Fruit fly (Drosophila melanogaster) whole organism, embryonic: ENCODE results near the gene CG34384.

ENCODE experiments used
- Adf1 ChIP-seq: fragments of 200-800 bp; sonication (Bioruptor generic); IDR thresholded peaks from 2 replicates; pipeline ENCODE4 v1.3.6; 2022; ENCODE audit warnings: missing biosample characterization, missing genetic modification characterization
- Atf3 ChIP-seq: fragments of 200-800 bp; sonication (Bioruptor generic); optimal IDR thresholded peaks from 3 replicates; lab custom pipeline; 2016; ENCODE audit warnings: missing biosample characterization, missing genetic modification characterization
- Bteb2 ChIP-seq: fragments of 200-800 bp; sonication (Bioruptor generic); optimal IDR thresholded peaks from 2 replicates; lab custom pipeline; 2016; ENCODE audit warnings: missing biosample characterization, missing genetic modification characterization
- CG10543 ChIP-seq: fragments of 200-800 bp; sonication (Bioruptor generic); optimal IDR thresholded peaks from 3 replicates; lab custom pipeline; 2017; ENCODE audit warnings: missing biosample characterization, mild to moderate bottlenecking, missing genetic modification characterization, moderate library complexity
- CG10565 ChIP-seq: fragments of 200-800 bp; sonication (Bioruptor generic); optimal IDR thresholded peaks from 3 replicates; lab custom pipeline; 2016; ENCODE audit warnings: missing biosample characterization, mild to moderate bottlenecking, missing genetic modification characterization
- CG11085 ChIP-seq: fragments of 200-800 bp; sonication (Bioruptor generic); IDR thresholded peaks from 2 replicates; pipeline ENCODE4 v1.3.6; 2022; ENCODE audit warnings: missing biosample characterization, missing genetic modification characterization
- CG12769 ChIP-seq: fragments of 200-800 bp; sonication (Bioruptor generic); optimal IDR thresholded peaks from 2 replicates; lab custom pipeline; 2019; ENCODE audit warnings: missing biosample characterization, mild to moderate bottlenecking, missing genetic modification characterization, moderate library complexity
- CG13287 ChIP-seq: fragments of 200-800 bp; sonication (Bioruptor generic); IDR thresholded peaks from 2 replicates; pipeline ENCODE4 v1.3.6; 2022; ENCODE audit warnings: missing biosample characterization, missing genetic modification characterization; ENCODE audit not compliant: partially characterized antibody
- CG13296 ChIP-seq: fragments of 200-800 bp; sonication (Bioruptor generic); optimal IDR thresholded peaks from 3 replicates; lab custom pipeline; 2018; ENCODE audit warnings: missing biosample characterization, mild to moderate bottlenecking, missing genetic modification characterization
- CG15269 ChIP-seq: fragments of 200-800 bp; sonication (Bioruptor generic); optimal IDR thresholded peaks from 2 replicates; lab custom pipeline; 2018; ENCODE audit warnings: missing biosample characterization, mild to moderate bottlenecking, missing genetic modification characterization, moderate library complexity
- CG15514 ChIP-seq: fragments of 200-800 bp; sonication (Bioruptor generic); optimal IDR thresholded peaks from 3 replicates; lab custom pipeline; 2017; ENCODE audit warnings: missing biosample characterization, missing genetic modification characterization, mild to moderate bottlenecking, moderate library complexity, missing genetic modification reagents
- CG16863 ChIP-seq: fragments of 200-800 bp; sonication (Bioruptor generic); optimal IDR thresholded peaks from 3 replicates; lab custom pipeline; 2016; ENCODE audit warnings: missing biosample characterization, missing genetic modification characterization
- CG18599 ChIP-seq: fragments of 200-800 bp; sonication (Bioruptor generic); optimal IDR thresholded peaks from 3 replicates; lab custom pipeline; 2017; ENCODE audit warnings: missing biosample characterization, missing genetic modification characterization, mild to moderate bottlenecking, moderate library complexity, missing genetic modification reagents
- CG18764 ChIP-seq: fragments of 200-800 bp; sonication (Bioruptor generic); optimal IDR thresholded peaks from 3 replicates; lab custom pipeline; 2016; ENCODE audit warnings: missing biosample characterization, missing genetic modification characterization
- CG3281 ChIP-seq: fragments of 200-800 bp; sonication (Bioruptor generic); optimal IDR thresholded peaks from 3 replicates; lab custom pipeline; 2017; ENCODE audit warnings: missing biosample characterization, mild to moderate bottlenecking, missing genetic modification characterization
- CG34376 ChIP-seq: fragments of 200-800 bp; sonication (Bioruptor generic); optimal IDR thresholded peaks from 2 replicates; lab custom pipeline; 2018; ENCODE audit warnings: missing biosample characterization, mild to moderate bottlenecking, missing genetic modification characterization
- CG34422 ChIP-seq: fragments of 200-800 bp; sonication (Bioruptor generic); IDR thresholded peaks from 3 replicates; pipeline ENCODE4 v1.3.6; 2022; ENCODE audit warnings: missing biosample characterization, missing genetic modification characterization
- CG43689 ChIP-seq: fragments of 200-800 bp; sonication (Bioruptor generic); IDR thresholded peaks from 2 replicates; pipeline ENCODE4 v1.3.6; 2022; ENCODE audit warnings: missing biosample characterization, missing genetic modification characterization
- CG6689 ChIP-seq: fragments of 200-800 bp; sonication (Bioruptor generic); IDR thresholded peaks from 2 replicates; pipeline ENCODE4 v1.3.6; 2022; ENCODE audit warnings: missing biosample characterization, missing genetic modification characterization
- CG8290 ChIP-seq, 3 experiments: fragments of 200-800 bp; sonication (Bioruptor generic); optimal IDR thresholded peaks; 2 replicates each; lab custom pipeline; 2016 to 2019; ENCODE audit warnings: missing biosample characterization in 3 of 3, missing genetic modification characterization in 3 of 3, mild to moderate bottlenecking in 2 of 3, moderate library complexity in 1 of 3
- CG8478 ChIP-seq: fragments of >200 bp; optimal IDR thresholded peaks from 2 replicates; lab custom pipeline; 2018
- Deaf1 ChIP-seq: fragments of 200-800 bp; optimal IDR thresholded peaks from 3 replicates; lab custom pipeline; 2019; ENCODE audit warnings: missing biosample characterization, mild to moderate bottlenecking, missing genetic modification characterization, moderate library complexity
- Fer1 ChIP-seq: fragments of 200-800 bp; sonication (Bioruptor generic); optimal IDR thresholded peaks from 2 replicates; lab custom pipeline; 2017; ENCODE audit warnings: missing biosample characterization, mild to moderate bottlenecking, missing genetic modification characterization
- GATAe ChIP-seq: fragments of 200-800 bp; sonication (Bioruptor generic); conservative IDR thresholded peaks from 2 replicates; pipeline ENCODE4 v1.3.6; 2022; ENCODE audit warnings: missing biosample characterization, missing genetic modification characterization
- HmgZ ChIP-seq: fragments of 200-800 bp; sonication (Bioruptor generic); optimal IDR thresholded peaks from 2 replicates; lab custom pipeline; 2018; ENCODE audit warnings: missing biosample characterization, mild to moderate bottlenecking, missing genetic modification characterization
- Jarid2 ChIP-seq: fragments of 200-800 bp; sonication (Bioruptor generic); optimal IDR thresholded peaks from 3 replicates; lab custom pipeline; 2017; ENCODE audit warnings: mild to moderate bottlenecking, missing biosample characterization, missing genetic modification reagents, missing genetic modification characterization
- Lim3 ChIP-seq: fragments of 200-800 bp; sonication (Bioruptor generic); IDR thresholded peaks from 2 replicates; pipeline ENCODE4 v1.3.6; 2022; ENCODE audit warnings: missing biosample characterization, missing genetic modification characterization
- Med ChIP-seq: fragments of 200-800 bp; sonication (Bioruptor generic); peaks from one replicate; lab custom pipeline; 2016; ENCODE audit warnings: missing biosample characterization, missing genetic modification characterization, mild to moderate bottlenecking, inconsistent platforms, moderate library complexity
- Meics ChIP-seq: fragments of 200-800 bp; sonication (Bioruptor generic); optimal IDR thresholded peaks from 2 replicates; lab custom pipeline; 2017; ENCODE audit warnings: missing biosample characterization, mild to moderate bottlenecking, missing genetic modification characterization
- Opbp ChIP-seq: fragments of 200-800 bp; sonication (Bioruptor generic); IDR thresholded peaks from 3 replicates; pipeline ENCODE4 v1.3.6; 2022; ENCODE audit warnings: missing biosample characterization, missing genetic modification characterization; ENCODE audit not compliant: partially characterized antibody
- PHDP ChIP-seq: fragments of 200-800 bp; sonication (Bioruptor generic); optimal IDR thresholded peaks from 3 replicates; lab custom pipeline; 2018; ENCODE audit warnings: missing biosample characterization, mild to moderate bottlenecking, missing genetic modification characterization, moderate library complexity
- Ssrp ChIP-seq: fragments of 200-800 bp; sonication (Bioruptor generic); optimal IDR thresholded peaks from 2 replicates; lab custom pipeline; 2018; ENCODE audit warnings: missing biosample characterization, mild to moderate bottlenecking, missing genetic modification characterization, moderate library complexity
- Tbp ChIP-seq: fragments of >200 bp; optimal IDR thresholded peaks from 2 replicates; lab custom pipeline; 2018; ENCODE audit warnings: missing biosample characterization, missing genetic modification characterization
- amos ChIP-seq: fragments of 200-800 bp; sonication (Bioruptor generic); IDR thresholded peaks from 2 replicates; pipeline ENCODE4 v1.3.6; 2022; ENCODE audit warnings: missing biosample characterization, missing genetic modification characterization; ENCODE audit not compliant: partially characterized antibody
- br ChIP-seq: fragments of >200 bp; optimal IDR thresholded peaks from 2 replicates; lab custom pipeline; 2017
- chinmo ChIP-seq: fragments of 200-800 bp; sonication (Bioruptor generic); IDR thresholded peaks from 4 replicates; pipeline ENCODE4 v1.3.6; 2022; ENCODE audit warnings: missing biosample characterization, missing genetic modification characterization; ENCODE audit not compliant: partially characterized antibody
- corto ChIP-seq: fragments of 200-800 bp; sonication (Bioruptor generic); optimal IDR thresholded peaks from 2 replicates; lab custom pipeline; 2016; ENCODE audit warnings: missing biosample characterization, mild to moderate bottlenecking, missing genetic modification characterization, moderate library complexity
- exex ChIP-seq: fragments of 200-800 bp; sonication (Bioruptor generic); optimal IDR thresholded peaks from 4 replicates; lab custom pipeline; 2018; ENCODE audit warnings: missing biosample characterization, mild to moderate bottlenecking, missing genetic modification characterization, moderate library complexity
- gcm ChIP-seq: fragments of 200-800 bp; sonication (Bioruptor generic); optimal IDR thresholded peaks from 2 replicates; lab custom pipeline; 2019; ENCODE audit warnings: missing biosample characterization, mild to moderate bottlenecking, missing genetic modification characterization, moderate library complexity
- grn ChIP-seq: fragments of 200-800 bp; sonication (Bioruptor generic); optimal IDR thresholded peaks from 3 replicates; lab custom pipeline; 2017; ENCODE audit warnings: missing biosample characterization, missing genetic modification characterization
- ham ChIP-seq: fragments of 200-800 bp; sonication (Bioruptor generic); IDR thresholded peaks from 2 replicates; pipeline ENCODE4 v1.3.6; 2022; ENCODE audit warnings: missing biosample characterization, missing genetic modification characterization
- lab ChIP-seq: fragments of 200-800 bp; sonication (Bioruptor generic); optimal IDR thresholded peaks from 3 replicates; lab custom pipeline; 2017; ENCODE audit warnings: missing biosample characterization, missing genetic modification characterization, mild to moderate bottlenecking, moderate library complexity, missing genetic modification reagents
- lbe ChIP-seq: fragments of 200-800 bp; sonication (Bioruptor generic); optimal IDR thresholded peaks from 2 replicates; lab custom pipeline; 2016; ENCODE audit warnings: missing biosample characterization, mild to moderate bottlenecking, missing genetic modification characterization
- mirr ChIP-seq: fragments of 200-800 bp; sonication (Bioruptor generic); optimal IDR thresholded peaks from 3 replicates; lab custom pipeline; 2018; ENCODE audit warnings: missing biosample characterization, mild to moderate bottlenecking, missing genetic modification characterization
- nerfin-2 ChIP-seq: fragments of 200-800 bp; sonication (Bioruptor generic); IDR thresholded peaks from 2 replicates; pipeline ENCODE4 v1.3.6; 2022; ENCODE audit warnings: missing biosample characterization, missing genetic modification characterization; ENCODE audit not compliant: partially characterized antibody
- slou ChIP-seq: fragments of 200-800 bp; sonication (Bioruptor generic); optimal IDR thresholded peaks from 3 replicates; lab custom pipeline; 2016; ENCODE audit warnings: missing biosample characterization, missing genetic modification characterization
- so ChIP-seq: fragments of 200-800 bp; sonication (Bioruptor generic); IDR thresholded peaks from 3 replicates; pipeline ENCODE4 v1.3.6; 2022; ENCODE audit warnings: missing biosample characterization, missing genetic modification characterization
- sug ChIP-seq: fragments of 200-800 bp; optimal IDR thresholded peaks from 2 replicates; lab custom pipeline; 2019; ENCODE audit warnings: missing biosample characterization, mild to moderate bottlenecking, missing genetic modification characterization, moderate library complexity

Gene CG34384

DNA sequence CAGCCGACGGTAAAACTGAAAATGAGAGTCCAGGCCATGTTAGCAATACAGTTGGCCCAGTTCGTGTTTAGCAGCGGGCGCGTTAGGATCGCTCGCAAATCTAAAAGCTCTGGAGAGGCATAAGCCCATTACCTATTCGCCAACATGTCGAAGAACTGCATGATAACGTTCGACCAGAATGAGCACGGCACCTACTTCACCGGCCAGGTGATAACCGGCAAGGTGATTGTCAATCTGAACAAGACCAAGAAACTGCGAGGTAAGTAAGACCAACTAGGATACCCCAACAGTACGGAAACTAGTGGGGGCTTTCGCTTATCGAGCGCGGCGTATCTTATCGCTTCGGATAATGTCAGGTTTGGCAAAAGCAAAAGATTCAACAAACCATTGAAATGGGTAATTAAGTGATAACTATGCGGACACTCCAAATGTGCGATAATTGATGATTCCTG lies 23.6 kb upstream of the CG34384 start, which contains the start of gene CG10086:
CG10086 (plus strand) TSS at position 51 of the 452 bp plus-strand sequence.
- TF ChIP-seq Lim3 (GFP tag; lab: Robert Waterston, UW): no peak
- TF ChIP-seq CG11085 (GFP tag; lab: Robert Waterston, UW): peak; percentile 16; the same call in 1 of the 2 replicates
- TF ChIP-seq Deaf1 (tag; lab: Kevin White, UChicago): peak; percentile 37
- no peak for TF ChIP-seq CG8290 (GFP tag; optimal IDR thresholded peaks at IDR 0.05; lab: Kevin White, UChicago)
- TF ChIP-seq CG8290 (tag; optimal IDR thresholded peaks at IDR 0.05; lab: Kevin White, UChicago): peak in 1 of 2 experiments; percentile 1
- TF ChIP-seq lab (GFP tag; lab: Kevin White, UChicago): peak; percentile 38
- TF ChIP-seq CG18599 (GFP tag; lab: Kevin White, UChicago): peak; percentile 34
- no peak for TF ChIP-seq gcm (GFP tag; lab: Kevin White, UChicago)
- peak; percentile 1 for TF ChIP-seq Jarid2
- peak; percentile 30 for TF ChIP-seq CG12769 (tag; lab: Kevin White, UChicago)
- no peak for TF ChIP-seq CG34422 (GFP tag; lab: Robert Waterston, UW)
- peak; percentile 79 for TF ChIP-seq GATAe (GFP tag; lab: Robert Waterston, UW)
- peak; percentile 32 for TF ChIP-seq CG10543 (GFP tag; lab: Kevin White, UChicago)
- no peak for TF ChIP-seq ham
- peak; percentile 94 for TF ChIP-seq sug (tag; lab: Kevin White, UChicago)
- peak; percentile 51 for TF ChIP-seq HmgZ
- TF ChIP-seq exex (tag; lab: Kevin White, UChicago): peak; percentile 99
- peak; percentile 86 for TF ChIP-seq CG34376 (GFP tag; lab: Kevin White, UChicago)
- 0 out of 2 replicates have a peak, but pooled peaks have one; percentile 4 for TF ChIP-seq CG6689 (GFP tag; lab: Robert Waterston, UW)
- 0 out of 3 replicates have a peak, but pooled peaks have one; percentile 19 for TF ChIP-seq so (GFP tag; lab: Robert Waterston, UW)
- peak; percentile 83 for TF ChIP-seq mirr
- no peak for TF ChIP-seq CG18764 (GFP tag; lab: Kevin White, UChicago)
- 0 out of 4 replicates have a peak, but pooled peaks have one; percentile 14 for TF ChIP-seq chinmo (GFP tag; lab: Robert Waterston, UW)
- peak; percentile 74 for TF ChIP-seq grn

dm6 chr3R:7793855-7794254 lies 20.3 kb upstream of the CG34384 start, which contains the start of gene CG2641:
TSS of gene CG2641 (plus strand) at chr3R:7794069.
- no peak for TF ChIP-seq nerfin-2
- peak; percentile 34 for TF ChIP-seq Deaf1 (tag; lab: Kevin White, UChicago)
- peak; percentile 8; the same call in 1 of the 2 replicates for TF ChIP-seq amos (GFP tag; lab: Robert Waterston, UW)
- no peak for TF ChIP-seq Opbp (GFP tag; lab: Robert Waterston, UW)
- peak; percentile 68 for TF ChIP-seq corto
- TF ChIP-seq Tbp (GFP tag; lab: Kevin White, UChicago): no peak
- peak; percentile 34 for TF ChIP-seq Atf3 (GFP tag; lab: Kevin White, UChicago)
- TF ChIP-seq slou (GFP tag; lab: Kevin White, UChicago): no peak
- peak; percentile 9 for TF ChIP-seq Jarid2
- TF ChIP-seq sug (tag; lab: Kevin White, UChicago): peak; percentile 2
- no peak for TF ChIP-seq Bteb2 (GFP tag; lab: Kevin White, UChicago)
- no peak; the same call in 1 of the 2 replicates for TF ChIP-seq Adf1
- TF ChIP-seq CG10565: no peak
- TF ChIP-seq CG43689 (GFP tag; lab: Robert Waterston, UW): no peak
- TF ChIP-seq CG13296 (GFP tag; lab: Kevin White, UChicago): peak; percentile 42
- TF ChIP-seq CG8478 (lab: Kevin White, UChicago): no peak
- TF ChIP-seq Med (GFP tag; lab: Kevin White, UChicago): peak; percentile 26
- peak; percentile 1 for TF ChIP-seq CG15514
- TF ChIP-seq Fer1 (GFP tag; lab: Kevin White, UChicago): no peak
- TF ChIP-seq CG15269 (tag; lab: Kevin White, UChicago): no peak
- peak; percentile 77; the same call in 1 of the 4 replicates for TF ChIP-seq chinmo (GFP tag; lab: Robert Waterston, UW)
- peak; percentile 61 for TF ChIP-seq lbe (GFP tag; lab: Kevin White, UChicago)
- TF ChIP-seq CG3281 (GFP tag; lab: Kevin White, UChicago): peak; percentile 5
- TF ChIP-seq CG13287 (GFP tag; lab: Robert Waterston, UW): peak; percentile 52
- no peak for TF ChIP-seq Meics (GFP tag; lab: Kevin White, UChicago)
- TF ChIP-seq br (lab: Kevin White, UChicago): no peak
- TF ChIP-seq PHDP (tag; lab: Kevin White, UChicago): peak; percentile 21
- peak; percentile 52 for TF ChIP-seq CG12769 (tag; lab: Kevin White, UChicago)
- TF ChIP-seq CG16863 (GFP tag; lab: Kevin White, UChicago): no peak
- no peak for TF ChIP-seq Ssrp (tag; lab: Kevin White, UChicago)
